Worm (Caenorhabditis elegans) whole organism, L1 larva: Measurements from ENCODE around the gene C44B7.7.

Source experiments
- C04F5.9 ChIP-seq: sonication (generic microtip); optimal IDR thresholded peaks from 2 replicates; lab custom pipeline; 2016; ENCODE audit warnings: missing genetic modification characterization, missing compliant biosample characterization
- C16A3.4 ChIP-seq: fragments of 150-350 bp; optimal IDR thresholded peaks from 2 replicates; lab custom pipeline; 2014; ENCODE audit warnings: missing biosample characterization, missing genetic modification characterization
- C34B4.2 ChIP-seq: sonication (generic microtip); optimal IDR thresholded peaks from 2 replicates; lab custom pipeline; 2017; ENCODE audit warnings: mild to moderate bottlenecking, missing genetic modification characterization, missing compliant biosample characterization
- alr-1 ChIP-seq: fragments of 200-800 bp; sonication (Bioruptor generic); optimal IDR thresholded peaks from 2 replicates; lab custom pipeline; 2018; ENCODE audit warnings: borderline replicate concordance, mild to moderate bottlenecking, missing genetic modification characterization, missing compliant biosample characterization
- aly-2 ChIP-seq: fragments of 150-350 bp; optimal IDR thresholded peaks from 2 replicates; lab custom pipeline; 2014; ENCODE audit warnings: missing biosample characterization, missing genetic modification characterization
- ceh-82 ChIP-seq, 3 experiments: fragments of 150-350 bp in 1 of 3; sonication (generic microtip) in 2 of 3; optimal IDR thresholded peaks; 2 replicates each; lab custom pipeline; 2014 to 2017; ENCODE audit warnings: missing biosample characterization in 3 of 3, missing genetic modification characterization in 3 of 3
- ces-1 ChIP-seq: fragments of 150-350 bp; optimal IDR thresholded peaks from 2 replicates; lab custom pipeline; 2014; ENCODE audit warnings: missing biosample characterization, missing genetic modification reagents, missing genetic modification characterization
- dpl-1 ChIP-seq, 3 experiments: fragments of 150-350 bp in 2 of 3; sonication (generic microtip) in 1 of 3; optimal IDR thresholded peaks; 2 replicates each; lab custom pipeline; 2014 to 2017; ENCODE audit warnings: missing biosample characterization in 3 of 3, missing genetic modification characterization in 3 of 3, missing genetic modification reagents in 3 of 3
- efl-3 ChIP-seq: fragments of 200-800 bp; sonication (Bioruptor generic); optimal IDR thresholded peaks from 2 replicates; lab custom pipeline; 2018; ENCODE audit warnings: mild to moderate bottlenecking, missing genetic modification characterization, missing compliant biosample characterization
- egl-13 ChIP-seq: sonication (generic microtip); optimal IDR thresholded peaks from 2 replicates; lab custom pipeline; 2016; ENCODE audit warnings: missing genotype, missing genetic modification reagents, missing genetic modification characterization, missing compliant biosample characterization
- egl-27 ChIP-seq, 2 experiments: fragments of 150-350 bp in 1 of 2; sonication (generic microtip); optimal IDR thresholded peaks; 3 replicates each; lab custom pipeline; 2017 to 2018; ENCODE audit warnings: missing biosample characterization in 2 of 2, missing genetic modification characterization in 2 of 2, missing genetic modification reagents in 2 of 2
- elt-3 ChIP-seq, 6 experiments: fragments of 150-350 bp in 1 of 6; sonication (generic microtip); optimal IDR thresholded peaks; 2 replicates each; lab custom pipeline; 2017 to 2018; ENCODE audit warnings: missing biosample characterization in 6 of 6, missing genetic modification characterization in 6 of 6, inconsistent platforms in 1 of 6
- fkh-8 ChIP-seq: sonication (generic microtip); optimal IDR thresholded peaks from 2 replicates; lab custom pipeline; 2016; ENCODE audit warnings: mild to moderate bottlenecking, missing genetic modification characterization, missing compliant biosample characterization
- grh-1 ChIP-seq: fragments of 200-800 bp; sonication (Bioruptor generic); IDR thresholded peaks from 2 replicates; pipeline ENCODE4 v1.3.6; 2022; ENCODE audit warnings: missing genetic modification reagents, missing genetic modification characterization, missing compliant biosample characterization
- hlh-17 ChIP-seq: fragments of 200-800 bp; sonication (Bioruptor generic); optimal IDR thresholded peaks from 2 replicates; lab custom pipeline; 2018; ENCODE audit warnings: missing genetic modification characterization, mild to moderate bottlenecking, missing compliant biosample characterization, moderate library complexity, borderline replicate concordance
- hlh-4 ChIP-seq: sonication (generic microtip); optimal IDR thresholded peaks from 2 replicates; lab custom pipeline; 2016; ENCODE audit warnings: mild to moderate bottlenecking, missing genetic modification characterization, missing compliant biosample characterization
- hpl-2 ChIP-seq: fragments of 150-350 bp; optimal IDR thresholded peaks from 2 replicates; lab custom pipeline; 2014; ENCODE audit warnings: missing biosample characterization, missing genetic modification reagents, missing genetic modification characterization
- isw-1 ChIP-seq: fragments of 200-800 bp; sonication (Bioruptor generic); IDR thresholded peaks from 2 replicates; pipeline ENCODE4 v1.3.6; 2022; ENCODE audit warnings: missing genetic modification characterization, missing compliant biosample characterization
- lin-13 ChIP-seq: fragments of 150-350 bp; optimal IDR thresholded peaks from 2 replicates; lab custom pipeline; 2014; ENCODE audit warnings: missing biosample characterization, missing genetic modification reagents, missing genetic modification characterization
- lin-14 ChIP-seq: fragments of 200-800 bp; sonication (Bioruptor generic); optimal IDR thresholded peaks from 2 replicates; lab custom pipeline; 2018; ENCODE audit warnings: mild to moderate bottlenecking, missing genetic modification characterization, moderate library complexity, missing compliant biosample characterization
- lin-15B ChIP-seq: fragments of 150-350 bp; sonication (generic microtip); optimal IDR thresholded peaks from 3 replicates; lab custom pipeline; 2014; ENCODE audit warnings: missing biosample characterization, missing genetic modification characterization
- lin-35 ChIP-seq, 2 experiments: fragments of 150-350 bp; optimal IDR thresholded peaks; 2 replicates each; lab custom pipeline; 2014; ENCODE audit warnings: missing biosample characterization in 2 of 2, missing genetic modification characterization in 2 of 2, missing genetic modification reagents in 2 of 2
- lsy-2 ChIP-seq, 2 experiments: fragments of 150-350 bp; optimal IDR thresholded peaks; 2 replicates each; lab custom pipeline; 2014; ENCODE audit warnings: missing biosample characterization in 2 of 2, missing genetic modification characterization in 2 of 2
- mab-9 ChIP-seq: fragments of 200-800 bp; sonication (Bioruptor generic); IDR thresholded peaks from 2 replicates; pipeline ENCODE4 v1.3.6; 2022; ENCODE audit warnings: missing genetic modification reagents, missing genetic modification characterization, missing compliant biosample characterization
- mdl-1 ChIP-seq, 2 experiments: fragments of 150-350 bp; optimal IDR thresholded peaks; 2 replicates each; lab custom pipeline; 2014 to 2017; ENCODE audit warnings: missing biosample characterization in 2 of 2, missing genetic modification characterization in 2 of 2, inconsistent platforms in 1 of 2
- mep-1 ChIP-seq: fragments of 150-350 bp; optimal IDR thresholded peaks from 2 replicates; lab custom pipeline; 2014; ENCODE audit warnings: missing biosample characterization, missing genetic modification characterization
- nhr-19 ChIP-seq: fragments of 200-800 bp; sonication (Bioruptor generic); conservative IDR thresholded peaks from 2 replicates; pipeline ENCODE4 v1.3.6; 2022; ENCODE audit warnings: missing genetic modification characterization, missing compliant biosample characterization
- nhr-237 ChIP-seq: fragments of 150-350 bp; optimal IDR thresholded peaks from 2 replicates; lab custom pipeline; 2014; ENCODE audit warnings: missing biosample characterization, missing genetic modification characterization
- nhr-28 ChIP-seq: fragments of 150-350 bp; optimal IDR thresholded peaks from 2 replicates; lab custom pipeline; 2014; ENCODE audit warnings: missing biosample characterization, missing genetic modification characterization
- nhr-77 ChIP-seq: fragments of 150-350 bp; optimal IDR thresholded peaks from 2 replicates; lab custom pipeline; 2014; ENCODE audit warnings: missing biosample characterization, missing genetic modification characterization
- nhr-84 ChIP-seq: sonication (generic microtip); optimal IDR thresholded peaks from 2 replicates; lab custom pipeline; 2017; ENCODE audit warnings: missing biosample characterization, missing genetic modification characterization
- nhr-85 ChIP-seq: sonication (generic microtip); peaks from one replicate; lab custom pipeline; 2016; ENCODE audit warnings: missing genetic modification characterization, inconsistent platforms, missing compliant biosample characterization
- snpc-4 ChIP-seq: fragments of 150-350 bp; optimal IDR thresholded peaks from 2 replicates; lab custom pipeline; 2014; ENCODE audit warnings: missing biosample characterization, missing genetic modification characterization
- snu-23 ChIP-seq: sonication (generic microtip); optimal IDR thresholded peaks from 2 replicates; lab custom pipeline; 2016; ENCODE audit warnings: missing genetic modification characterization, missing compliant biosample characterization
- sox-4 ChIP-seq: sonication (generic microtip); optimal IDR thresholded peaks from 2 replicates; lab custom pipeline; 2016; ENCODE audit warnings: missing genetic modification characterization, missing compliant biosample characterization
- sptf-1 ChIP-seq: fragments of 150-350 bp; optimal IDR thresholded peaks from 2 replicates; lab custom pipeline; 2014; ENCODE audit warnings: missing biosample characterization, missing genetic modification characterization
- unc-30 ChIP-seq: sonication (generic microtip); optimal IDR thresholded peaks from 2 replicates; lab custom pipeline; 2017; ENCODE audit warnings: missing biosample characterization, missing genetic modification characterization
- unc-62 ChIP-seq: fragments of 150-350 bp; optimal IDR thresholded peaks from 2 replicates; lab custom pipeline; 2014; ENCODE audit warnings: missing biosample characterization, missing genetic modification reagents, missing genetic modification characterization
- unc-86 ChIP-seq: sonication (generic microtip); optimal IDR thresholded peaks from 2 replicates; lab custom pipeline; 2016; ENCODE audit warnings: missing genetic modification characterization, missing compliant biosample characterization
- unc-98 ChIP-seq: fragments of 200-800 bp; sonication (Bioruptor generic); IDR thresholded peaks from 2 replicates; pipeline ENCODE4 v1.3.6; 2022; ENCODE audit warnings: missing genetic modification characterization, missing compliant biosample characterization
- zag-1 ChIP-seq: fragments of 150-350 bp; optimal IDR thresholded peaks from 2 replicates; lab custom pipeline; 2014; ENCODE audit warnings: missing biosample characterization, missing genetic modification characterization
- zip-4 ChIP-seq: fragments of 200-800 bp; sonication (Bioruptor generic); optimal IDR thresholded peaks from 2 replicates; lab custom pipeline; 2018; ENCODE audit warnings: mild to moderate bottlenecking, missing genetic modification characterization, moderate library complexity, missing compliant biosample characterization
- ztf-4 ChIP-seq: fragments of 150-350 bp; optimal IDR thresholded peaks from 2 replicates; lab custom pipeline; 2014; ENCODE audit warnings: missing biosample characterization, missing genetic modification characterization

Gene C44B7.7

DNA sequence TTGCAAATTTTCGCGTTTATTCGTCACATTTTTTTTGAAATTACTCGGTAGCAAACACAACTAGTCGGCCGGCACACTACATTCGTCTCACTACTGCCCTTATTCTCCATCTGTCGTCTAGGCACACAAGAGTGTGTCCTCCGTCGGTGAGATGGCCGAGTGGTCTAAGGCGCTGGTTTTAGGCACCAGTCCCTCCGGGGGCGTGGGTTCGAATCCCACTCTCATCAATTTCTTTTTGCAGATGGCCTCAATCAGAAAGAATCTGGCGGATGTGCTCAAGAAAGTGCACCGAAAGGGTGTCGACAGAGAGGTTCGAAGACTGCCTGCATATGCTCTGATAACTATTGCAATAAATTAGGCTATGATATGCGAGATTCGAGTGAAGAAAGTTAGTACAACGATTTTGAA lies 26.9 kb downstream of the C44B7.7 start (continued):
- TF ChIP-seq hlh-17: no peak
- TF ChIP-seq elt-3 (tag; optimal IDR thresholded peaks at IDR 0.05; lab: Kevin White, UChicago): no peak
- TF ChIP-seq lin-14 (GFP tag; lab: Kevin White, UChicago): peak; percentile 84
- peak; percentile 78 for TF ChIP-seq lin-13 (GFP tag; lab: Kevin White, UChicago)
- no peak for TF ChIP-seq ztf-4 (tag; lab: Kevin White, UChicago)
- peak; percentile 18 for TF ChIP-seq aly-2
- no peak for TF ChIP-seq C34B4.2
- TF ChIP-seq nhr-85 (tag; lab: Kevin White, UChicago): no peak
- TF ChIP-seq grh-1 (GFP tag; lab: Robert Waterston, UW): no peak
- TF ChIP-seq sox-4: peak; percentile 32
- TF ChIP-seq unc-30 (tag; lab: Kevin White, UChicago): no peak
- no peak for TF ChIP-seq alr-1
- TF ChIP-seq C16A3.4 (tag; lab: Kevin White, UChicago): peak; percentile 75
- TF ChIP-seq zip-4: no peak
- no peak for TF ChIP-seq unc-98
- no peak for TF ChIP-seq unc-62 (GFP tag; lab: Kevin White, UChicago)
- no peak for TF ChIP-seq hpl-2 (GFP tag; lab: Kevin White, UChicago)
- peak; percentile 44 for TF ChIP-seq unc-86 (tag; lab: Kevin White, UChicago)
- no peak for TF ChIP-seq nhr-28 (tag; lab: Kevin White, UChicago)
- peak; percentile 35 to 83 for TF ChIP-seq lin-35 (GFP tag; optimal IDR thresholded peaks at IDR 0.05; lab: Kevin White, UChicago)
- TF ChIP-seq dpl-1 (GFP tag; optimal IDR thresholded peaks at IDR 0.05; lab: Kevin White, UChicago): peak in 2 of 3 experiments; percentile 36 to 47
- TF ChIP-seq zag-1 (tag; lab: Kevin White, UChicago): no peak
- TF ChIP-seq mep-1: peak; percentile 68
- peak in 1 of 2 experiments; percentile 75 for TF ChIP-seq mdl-1 (tag; optimal IDR thresholded peaks at IDR 0.05; lab: Kevin White, UChicago)
- peak; percentile 79 for TF ChIP-seq nhr-19 (GFP tag; lab: Robert Waterston, UW)
- peak; percentile 44 to 75 for TF ChIP-seq lsy-2 (tag; optimal IDR thresholded peaks at IDR 0.05; lab: Kevin White, UChicago)
- TF ChIP-seq ceh-82 (tag; optimal IDR thresholded peaks at IDR 0.05; lab: Kevin White, UChicago): peak; percentile 58 to 82 (median 69)
- peak; percentile 85 for TF ChIP-seq snu-23
- TF ChIP-seq efl-3 (GFP tag; lab: Kevin White, UChicago): no peak
- no peak for TF ChIP-seq ces-1
- TF ChIP-seq hlh-4 (tag; lab: Kevin White, UChicago): no peak
- peak; percentile 57 for TF ChIP-seq isw-1
- TF ChIP-seq mab-9 (GFP tag; lab: Robert Waterston, UW): peak; percentile 61
- TF ChIP-seq C04F5.9 (tag; lab: Kevin White, UChicago): peak; percentile 6
- TF ChIP-seq egl-27 (tag; optimal IDR thresholded peaks at IDR 0.05; lab: Kevin White, UChicago): peak; percentile 67 to 69
- no peak for TF ChIP-seq sptf-1 (tag; lab: Kevin White, UChicago)
- no peak for TF ChIP-seq nhr-84 (tag; lab: Kevin White, UChicago)
- peak; percentile 27 for TF ChIP-seq nhr-237 (tag; lab: Kevin White, UChicago)
- peak; percentile 74 for TF ChIP-seq fkh-8 (tag; lab: Kevin White, UChicago)
- TF ChIP-seq lin-15B (tag; lab: Kevin White, UChicago): no peak
- peak; percentile 75 for TF ChIP-seq nhr-77 (tag; lab: Kevin White, UChicago)
- TF ChIP-seq snpc-4 (tag; lab: Kevin White, UChicago): peak; percentile 44
- TF ChIP-seq egl-13: no peak

DNA sequence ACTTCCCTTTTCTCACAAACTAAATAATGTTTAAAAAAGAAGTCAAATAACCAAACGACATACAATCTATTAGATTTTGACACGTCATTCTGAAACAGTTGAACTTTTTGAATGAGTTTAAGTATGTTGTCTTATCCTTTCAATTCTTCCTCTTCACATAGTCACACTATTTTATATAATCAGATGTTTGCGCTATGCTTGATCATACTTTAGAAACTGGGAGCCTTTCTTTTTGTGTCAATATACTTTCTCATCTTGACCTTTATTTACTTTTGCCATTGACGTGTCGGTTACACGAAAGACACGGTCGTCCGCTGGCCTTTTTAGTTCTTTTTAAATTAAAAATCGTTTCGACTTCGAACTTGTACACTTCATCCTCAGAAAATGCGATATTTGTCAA lies 28.0 kb downstream of the C44B7.7 start, which contains the start of gene C04A2.15:
Gene C04A2.15, plus strand, starts transcription at position 299 of the 400 bp plus-strand sequence.
- TF ChIP-seq unc-86 (tag; lab: Kevin White, UChicago) (no peak), lin-14 (GFP tag; lab: Kevin White, UChicago) (peak; percentile 34), ztf-4 (tag; lab: Kevin White, UChicago) (no peak)
